Worm (Caenorhabditis elegans) whole organism, late embryonic: Measurements from ENCODE around the gene oac-22.

Experiments used
- C08G9.2 ChIP-seq: sonication (generic microtip); optimal IDR thresholded peaks from 2 replicates; lab custom pipeline; 2016; ENCODE audit warnings: mild to moderate bottlenecking, missing genetic modification characterization, moderate library complexity, missing compliant biosample characterization
- F13H6.1 ChIP-seq: sonication (generic microtip); optimal IDR thresholded peaks from 2 replicates; lab custom pipeline; 2016; ENCODE audit warnings: missing genetic modification characterization, missing compliant biosample characterization
- K09A11.1 ChIP-seq: sonication (generic microtip); optimal IDR thresholded peaks from 2 replicates; lab custom pipeline; 2017; ENCODE audit warnings: antibody characterized with exemption, mild to moderate bottlenecking, missing genetic modification characterization, missing compliant biosample characterization; ENCODE audit not compliant: insufficient read depth
- T23F11.4 ChIP-seq: fragments of 200-800 bp; sonication (Bioruptor generic); optimal IDR thresholded peaks from 2 replicates; lab custom pipeline; 2018; ENCODE audit warnings: mild to moderate bottlenecking, missing genetic modification characterization, missing compliant biosample characterization
- Y22D7AL.16 ChIP-seq: sonication (generic microtip); optimal IDR thresholded peaks from 2 replicates; lab custom pipeline; 2016; ENCODE audit warnings: missing genetic modification characterization, missing compliant biosample characterization
- ahr-1 ChIP-seq: sonication (generic microtip); optimal IDR thresholded peaks from 2 replicates; lab custom pipeline; 2016; ENCODE audit warnings: missing genetic modification characterization, missing compliant biosample characterization
- ceh-14 ChIP-seq: sonication (generic microtip); optimal IDR thresholded peaks from 2 replicates; lab custom pipeline; 2016; ENCODE audit warnings: missing genotype, missing genetic modification characterization, missing compliant biosample characterization
- ceh-18 ChIP-seq: sonication (generic microtip); optimal IDR thresholded peaks from 2 replicates; lab custom pipeline; 2016; ENCODE audit warnings: missing genetic modification characterization, missing compliant biosample characterization
- ceh-2 ChIP-seq: sonication (generic microtip); optimal IDR thresholded peaks from 2 replicates; lab custom pipeline; 2016; ENCODE audit warnings: missing genotype, missing genetic modification characterization, missing compliant biosample characterization
- ceh-22 ChIP-seq: sonication (generic microtip); optimal IDR thresholded peaks from 2 replicates; lab custom pipeline; 2017; ENCODE audit warnings: missing biosample characterization, missing genetic modification characterization
- ceh-24 ChIP-seq: sonication (generic microtip); optimal IDR thresholded peaks from 2 replicates; lab custom pipeline; 2016; ENCODE audit warnings: mild to moderate bottlenecking, missing genetic modification characterization, missing compliant biosample characterization
- ceh-30 ChIP-seq: fragments of 150-350 bp; optimal IDR thresholded peaks from 2 replicates; lab custom pipeline; 2014; ENCODE audit warnings: missing biosample characterization, missing genetic modification characterization
- ceh-31 ChIP-seq: sonication (generic microtip); optimal IDR thresholded peaks from 2 replicates; lab custom pipeline; 2016; ENCODE audit warnings: missing genetic modification characterization, missing compliant biosample characterization
- ceh-45 ChIP-seq: fragments of 200-800 bp; sonication (Bioruptor generic); IDR thresholded peaks from 2 replicates; pipeline ENCODE4 v1.3.6; 2022; ENCODE audit warnings: missing genetic modification reagents, missing genetic modification characterization, missing compliant biosample characterization
- ceh-48 ChIP-seq: sonication (generic microtip); optimal IDR thresholded peaks from 2 replicates; lab custom pipeline; 2016; ENCODE audit warnings: missing genetic modification characterization, inconsistent platforms, missing compliant biosample characterization
- ceh-6 ChIP-seq: fragments of 200-800 bp; sonication (Bioruptor generic); optimal IDR thresholded peaks from 2 replicates; lab custom pipeline; 2018; ENCODE audit warnings: mild to moderate bottlenecking, missing genetic modification characterization, missing compliant biosample characterization
- che-1 ChIP-seq: sonication (generic microtip); optimal IDR thresholded peaks from 2 replicates; lab custom pipeline; 2016; ENCODE audit warnings: mild to moderate bottlenecking, missing genetic modification characterization, missing compliant biosample characterization
- ets-4 ChIP-seq: sonication (generic microtip); optimal IDR thresholded peaks from 2 replicates; lab custom pipeline; 2016; ENCODE audit warnings: missing genetic modification characterization, missing compliant biosample characterization
- eyg-1 ChIP-seq: sonication (generic microtip); optimal IDR thresholded peaks from 2 replicates; lab custom pipeline; 2016; ENCODE audit warnings: missing genotype, missing genetic modification characterization, missing compliant biosample characterization
- gmeb-2 ChIP-seq: sonication (generic microtip); optimal IDR thresholded peaks from 2 replicates; lab custom pipeline; 2016; ENCODE audit warnings: missing genetic modification characterization, inconsistent platforms, missing compliant biosample characterization
- lin-11 ChIP-seq: fragments of 200-800 bp; sonication (Bioruptor generic); optimal IDR thresholded peaks from 2 replicates; lab custom pipeline; 2018; ENCODE audit warnings: mild to moderate bottlenecking, missing genetic modification characterization, missing compliant biosample characterization
- mec-3 ChIP-seq: sonication (generic microtip); optimal IDR thresholded peaks from 2 replicates; lab custom pipeline; 2016; ENCODE audit warnings: borderline replicate concordance, missing genetic modification characterization, missing compliant biosample characterization
- nfya-1 ChIP-seq: sonication (generic microtip); optimal IDR thresholded peaks from 2 replicates; lab custom pipeline; 2017; ENCODE audit warnings: missing genetic modification characterization, mild to moderate bottlenecking, missing compliant biosample characterization, antibody characterized with exemption, moderate library complexity
- nhr-232 ChIP-seq: sonication (generic microtip); optimal IDR thresholded peaks from 2 replicates; lab custom pipeline; 2016; ENCODE audit warnings: missing genetic modification characterization, missing compliant biosample characterization
- npax-4 ChIP-seq: sonication (generic microtip); optimal IDR thresholded peaks from 2 replicates; lab custom pipeline; 2016; ENCODE audit warnings: missing genetic modification characterization, missing compliant biosample characterization
- pag-3 ChIP-seq: sonication (generic microtip); optimal IDR thresholded peaks from 2 replicates; lab custom pipeline; 2016; ENCODE audit warnings: missing compliant biosample characterization, missing genetic modification characterization, borderline replicate concordance
- pat-9 ChIP-seq: fragments of 200-800 bp; sonication (Bioruptor generic); optimal IDR thresholded peaks from 2 replicates; lab custom pipeline; 2018; ENCODE audit warnings: mild to moderate bottlenecking, missing genetic modification characterization, moderate library complexity, missing compliant biosample characterization
- pax-1 ChIP-seq: fragments of 150-350 bp; optimal IDR thresholded peaks from 2 replicates; lab custom pipeline; 2014; ENCODE audit warnings: missing biosample characterization, missing genetic modification characterization
- pha-2 ChIP-seq: sonication (generic microtip); optimal IDR thresholded peaks from 2 replicates; lab custom pipeline; 2017; ENCODE audit warnings: mild to moderate bottlenecking, missing genetic modification characterization, missing compliant biosample characterization
- pha-4 ChIP-seq: fragments of 150-350 bp; optimal IDR thresholded peaks from 2 replicates; lab custom pipeline; 2018; ENCODE audit warnings: missing biosample characterization, missing genetic modification reagents, missing genetic modification characterization
- pros-1 ChIP-seq: fragments of 150-350 bp; optimal IDR thresholded peaks from 2 replicates; lab custom pipeline; 2014; ENCODE audit warnings: missing biosample characterization, missing genetic modification reagents, missing genetic modification characterization
- rnt-1 ChIP-seq: sonication (generic microtip); optimal IDR thresholded peaks from 2 replicates; lab custom pipeline; 2016; ENCODE audit warnings: missing genetic modification characterization, missing compliant biosample characterization
- sox-2 ChIP-seq: fragments of 200-800 bp; sonication (Bioruptor generic); IDR thresholded peaks from 2 replicates; pipeline ENCODE4 v1.3.6; 2022; ENCODE audit warnings: missing genetic modification reagents, missing genetic modification characterization, missing compliant biosample characterization
- tbx-2 ChIP-seq: sonication (generic microtip); optimal IDR thresholded peaks from 2 replicates; lab custom pipeline; 2016; ENCODE audit warnings: missing genetic modification characterization, missing compliant biosample characterization
- unc-42 ChIP-seq: sonication (generic microtip); optimal IDR thresholded peaks from 2 replicates; lab custom pipeline; 2016; ENCODE audit warnings: missing genotype, missing genetic modification characterization, missing compliant biosample characterization
- unc-86 ChIP-seq: sonication (generic microtip); optimal IDR thresholded peaks from 2 replicates; lab custom pipeline; 2016; ENCODE audit warnings: missing genetic modification characterization, missing compliant biosample characterization
- ztf-16 ChIP-seq: sonication (generic microtip); optimal IDR thresholded peaks from 2 replicates; lab custom pipeline; 2017; ENCODE audit warnings: missing genetic modification characterization, missing compliant biosample characterization

The oac-22 gene

DNA sequence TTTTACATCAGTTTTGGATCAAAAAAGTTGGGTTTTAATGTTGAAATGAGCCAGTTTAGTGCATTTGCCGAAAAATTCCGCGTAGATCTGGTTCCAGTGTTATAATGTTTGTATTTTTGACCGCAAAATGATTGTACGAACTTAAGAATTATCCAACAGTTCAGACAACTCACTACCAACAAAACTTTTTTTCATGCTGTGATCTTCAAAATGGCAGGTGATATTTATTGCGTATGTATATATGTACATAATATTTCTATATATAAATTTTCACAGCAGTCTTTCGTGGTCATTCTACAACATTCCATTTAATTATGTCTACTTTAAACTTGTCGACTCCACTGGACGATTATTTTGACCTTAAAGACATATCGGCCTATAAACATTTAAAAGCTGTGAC lies 29.8 kb downstream of the oac-22 start, which contains the start of gene srz-20:
Gene srz-20 (plus strand): TSS at position 301 of the 400 bp plus-strand sequence.
- TF ChIP-seq tbx-2 (tag; lab: Kevin White, UChicago) (no peak), gmeb-2 (no peak), lin-11 (tag; lab: Kevin White, UChicago) (no peak), npax-4 (tag; lab: Kevin White, UChicago) (no peak), sox-2 (GFP tag; lab: Robert Waterston, UW) (no peak), K09A11.1 (tag; lab: Kevin White, UChicago) (no peak), ceh-22 (tag; lab: Kevin White, UChicago) (no peak), nfya-1 (tag; lab: Kevin White, UChicago) (no peak), ets-4 (tag; lab: Kevin White, UChicago) (no peak), mec-3 (tag; lab: Kevin White, UChicago) (no peak)
- TF ChIP-seq, all 69 proteins: peak for 0

DNA sequence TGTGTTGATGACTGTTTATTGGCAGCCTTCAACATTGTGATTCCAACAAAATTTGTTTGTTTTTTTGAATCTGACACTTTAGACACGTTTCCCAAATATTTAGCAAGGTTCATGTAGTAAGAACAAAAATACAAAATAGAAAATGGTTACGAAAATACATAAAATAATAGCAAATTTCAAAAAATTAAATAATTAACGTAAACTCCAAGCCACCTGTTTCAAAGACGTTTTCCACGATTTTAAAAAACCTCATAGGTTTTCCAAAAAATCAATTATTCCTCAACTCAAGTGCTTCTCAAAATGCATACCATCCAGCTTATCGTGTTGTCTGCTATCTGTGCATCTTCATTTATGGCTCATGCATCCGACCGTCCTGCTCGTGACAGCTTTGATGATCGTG lies 31.9 kb downstream of the oac-22 start, which contains the start of gene F56D6.14:
Gene F56D6.14 (plus strand): TSS at position 301 of the 400 bp plus-strand sequence.
- TF ChIP-seq pha-4 (no peak), F13H6.1 (tag; lab: Kevin White, UChicago) (no peak), ceh-31 (tag; lab: Kevin White, UChicago) (no peak), Y22D7AL.16 (tag; lab: Kevin White, UChicago) (no peak)

ce11 chrIV:3918160-3918559 lies 32.7 kb downstream of the oac-22 start, which contains the start of gene F56D6.23:
Gene F56D6.23 (plus strand): TSS chrIV:3918460.
- TF ChIP-seq unc-42 (no peak), unc-86 (tag; lab: Kevin White, UChicago) (no peak), pag-3 (tag; lab: Kevin White, UChicago) (no peak), F13H6.1 (tag; lab: Kevin White, UChicago) (no peak), ceh-2 (tag; lab: Kevin White, UChicago) (no peak), sox-2 (GFP tag; lab: Robert Waterston, UW) (no peak)

- TF ChIP-seq pros-1 (no peak), ceh-6 (GFP tag; lab: Kevin White, UChicago) (no peak), ceh-14 (tag; lab: Kevin White, UChicago) (no peak), pat-9 (no peak), unc-86 (tag; lab: Kevin White, UChicago) (no peak), eyg-1 (tag; lab: Kevin White, UChicago) (no peak), ets-4 (tag; lab: Kevin White, UChicago) (no peak)
Measured at ce11 chrIV:3919506-3919905, 34.0 kb downstream of the oac-22 start, which contains the start of gene srz-19. Gene srz-19 (plus strand): TSS chrIV:3919806.

DNA sequence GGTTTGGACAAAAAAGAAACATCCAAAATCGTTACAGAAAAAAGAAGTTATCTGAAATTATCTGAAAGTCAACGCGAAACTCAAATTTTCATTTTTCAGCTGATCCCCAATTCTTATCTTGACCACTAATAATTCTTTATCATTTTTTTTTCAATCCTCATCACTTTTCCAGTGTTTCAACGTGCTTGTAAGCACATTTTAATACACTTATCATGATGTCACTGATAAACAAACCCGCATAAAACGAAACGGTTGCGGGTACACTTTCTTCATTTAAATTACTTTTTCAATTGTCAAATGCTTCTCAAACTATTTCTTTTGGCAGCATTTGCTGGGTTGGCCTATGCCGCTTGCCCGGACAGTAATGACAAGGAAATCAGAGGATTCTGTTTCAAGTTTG lies 36.4 kb downstream of the oac-22 start, which contains the start of gene clec-67:
Gene clec-67 (plus strand): TSS at position 268 of the 400 bp plus-strand sequence.
- no peak for TF ChIP-seq ceh-24 (tag; lab: Kevin White, UChicago)
- TF ChIP-seq pag-3 (tag; lab: Kevin White, UChicago) = no peak
- no peak for TF ChIP-seq nhr-232 (tag; lab: Kevin White, UChicago)
- no peak for TF ChIP-seq pat-9
- TF ChIP-seq ceh-48 = no peak
- no peak for TF ChIP-seq K09A11.1 (tag; lab: Kevin White, UChicago)
- TF ChIP-seq T23F11.4 = no peak
- no peak for TF ChIP-seq ets-4 (tag; lab: Kevin White, UChicago)
- no peak for TF ChIP-seq ahr-1 (tag; lab: Kevin White, UChicago)
- TF ChIP-seq che-1 = no peak
- TF ChIP-seq C08G9.2 (tag; lab: Kevin White, UChicago) = no peak
- no peak for TF ChIP-seq pros-1
- TF ChIP-seq ceh-30 (tag; lab: Kevin White, UChicago) = no peak
- TF ChIP-seq ceh-45 (GFP tag; lab: Robert Waterston, UW) = no peak
- no peak for TF ChIP-seq pha-2
- no peak for TF ChIP-seq rnt-1 (tag; lab: Kevin White, UChicago)
- no peak for TF ChIP-seq pax-1 (tag; lab: Kevin White, UChicago)
- TF ChIP-seq gmeb-2 = no peak
- no peak for TF ChIP-seq ceh-18 (tag; lab: Kevin White, UChicago)
- TF ChIP-seq ztf-16 = no peak
